Worm (Caenorhabditis elegans): Measurements from ENCODE around the gene C16C8.17.

- TF ChIP-seq F44E2.7 (GFP tag; IDR thresholded peaks at IDR 0.05) (no peak), pha-4 (GFP tag; IDR thresholded peaks at IDR 0.05) (no peak), pha-4 (tag; optimal IDR thresholded peaks at IDR 0.05) (no peak), ama-1 (optimal IDR thresholded peaks at IDR 0.05) (no peak), nhr-237 (tag; optimal IDR thresholded peaks at IDR 0.05) (no peak), egl-43 (GFP tag; IDR thresholded peaks at IDR 0.05) (no peak), arid-1 (GFP tag; conservative IDR thresholded peaks at IDR 0.05) (no peak), hmg-1.1 (GFP tag; IDR thresholded peaks at IDR 0.05) (no peak), pqm-1 (tag; optimal IDR thresholded peaks at IDR 0.05) (no peak), ztf-11 (tag; optimal IDR thresholded peaks at IDR 0.05) (no peak), mep-1 (tag; optimal IDR thresholded peaks at IDR 0.05) (no peak)
Measured at ce11 chrII:3460048-3460447, 19.4 kb downstream of the C16C8.17 start, which contains the start of gene C16C8.7.
